Worm (Caenorhabditis elegans): ENCODE results near the gene F28A12.3.

Gene F28A12.3

DNA sequence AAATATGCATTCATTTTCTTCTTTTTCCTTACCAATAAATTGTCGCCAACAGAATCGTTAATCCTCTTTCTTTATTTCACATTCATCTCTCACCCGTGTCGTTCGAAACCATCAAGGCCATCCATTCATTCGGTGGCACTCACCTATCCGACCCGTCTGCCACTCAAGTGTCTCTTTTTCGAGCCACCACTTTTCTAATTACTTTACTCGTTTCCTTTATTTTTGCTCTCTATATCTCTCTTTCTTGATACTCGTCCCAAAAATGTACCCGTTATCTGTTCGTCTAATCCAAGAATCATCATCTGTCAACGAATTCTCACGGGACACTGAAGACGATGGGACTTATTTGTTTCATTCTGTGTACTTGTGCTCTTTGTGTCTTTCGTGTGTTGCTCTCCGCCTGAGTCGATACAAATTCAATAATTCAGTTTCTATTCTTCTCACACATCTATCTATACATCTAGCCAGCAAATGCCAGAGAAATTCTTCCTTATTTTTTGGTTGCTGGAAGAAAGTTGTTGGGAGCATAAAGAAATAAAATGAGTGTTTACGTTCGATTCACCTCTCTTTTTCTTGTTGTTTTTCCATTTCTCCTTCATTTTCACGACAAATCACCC, 48.4 kb downstream of the F28A12.3 start:
- TF ChIP-seq unc-55 (GFP tag; optimal IDR thresholded peaks at IDR 0.05) (no peak), nhr-129 (tag; optimal IDR thresholded peaks at IDR 0.05) (no peak), sma-9 (GFP tag; optimal IDR thresholded peaks at IDR 0.05) (peak; percentile 10), sma-9 (tag; optimal IDR thresholded peaks at IDR 0.05) (no peak)
